Worm (Caenorhabditis elegans) whole organism, L2 larva: ENCODE results near the gene ugt-10.

Source experiments
- skn-1 ChIP-seq: sonication (generic microtip); optimal IDR thresholded peaks from 2 replicates; lab custom pipeline; 2017; ENCODE audit warnings: missing biosample characterization, missing genetic modification characterization
- ztf-11 ChIP-seq: sonication (generic microtip); optimal IDR thresholded peaks from 2 replicates; lab custom pipeline; 2017; ENCODE audit warnings: missing biosample characterization, missing genetic modification characterization

DNA sequence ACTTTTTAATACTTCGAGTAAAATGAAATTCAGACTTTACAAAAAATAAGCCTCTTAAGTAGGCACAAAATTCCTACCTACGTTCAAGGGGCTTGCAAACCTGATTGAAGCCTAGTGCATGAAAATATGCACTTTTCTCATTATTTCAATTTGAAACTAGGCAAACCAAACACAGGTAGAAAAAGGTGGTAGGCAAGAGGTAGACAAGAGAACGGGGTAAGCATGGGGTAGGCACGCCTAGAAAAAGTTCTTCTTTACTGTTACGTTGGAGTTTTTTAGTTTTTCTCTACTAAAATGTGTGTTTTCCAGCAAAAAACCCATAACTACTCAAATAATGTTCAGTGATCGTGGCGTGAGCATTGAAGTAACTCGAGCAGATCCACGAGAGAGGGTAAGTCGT lies 48.8 kb downstream of the ugt-10 start, which contains the start of gene nex-4:
- TF ChIP-seq skn-1 (tag; lab: Kevin White, UChicago) (no peak), ztf-11 (no peak)
